Worm (Caenorhabditis elegans): Measurements from ENCODE around the gene dmsr-6.

dmsr-6 gene

DNA sequence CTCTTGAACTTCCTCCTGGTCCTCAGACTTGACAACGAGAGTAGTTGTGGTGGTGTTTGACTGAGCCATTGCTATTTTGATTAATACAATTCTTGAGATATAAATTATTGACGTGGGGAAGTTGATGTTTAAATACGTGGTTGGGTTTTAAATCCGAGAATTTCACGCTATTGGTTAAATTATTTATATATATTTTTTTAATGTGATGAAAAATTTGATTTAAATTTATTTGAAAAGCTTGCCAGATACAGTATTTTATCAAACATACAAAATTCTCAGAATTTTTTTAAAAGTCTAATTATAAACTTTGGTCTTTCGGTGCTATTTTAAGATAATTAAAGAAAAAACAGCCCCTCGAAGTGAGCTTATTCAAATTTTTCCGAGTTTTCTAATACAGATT lies 52.1 kb downstream of the dmsr-6 start, which contains the start of the genes K10H10.7 and K10H10.10:
Gene K10H10.7, minus strand, starts transcription at position 101 of the 400 bp plus-strand sequence.
Gene K10H10.10, plus strand, starts transcription at position 204 of the 400 bp plus-strand sequence.
- TF ChIP-seq ceh-13 (GFP tag; optimal IDR thresholded peaks at IDR 0.05) = no peak
- no peak for TF ChIP-seq ets-7 (tag; optimal IDR thresholded peaks at IDR 0.05)
- no peak for TF ChIP-seq tbx-11 (GFP tag; IDR thresholded peaks at IDR 0.05)
- no peak for TF ChIP-seq ceh-36 (tag; optimal IDR thresholded peaks at IDR 0.05)
- TF ChIP-seq hmg-4 (GFP tag; optimal IDR thresholded peaks at IDR 0.05) = no peak
- no peak for TF ChIP-seq tbx-37 (GFP tag; conservative IDR thresholded peaks at IDR 0.05)
- TF ChIP-seq hmbx-1 (tag; optimal IDR thresholded peaks at IDR 0.05) = no peak
- TF ChIP-seq ama-1 (optimal IDR thresholded peaks at IDR 0.05) = no peak
- TF ChIP-seq F13C5.2 (tag; optimal IDR thresholded peaks at IDR 0.05) = no peak
- TF ChIP-seq tra-4 (tag; optimal IDR thresholded peaks at IDR 0.05) = no peak
- TF ChIP-seq scrt-1 (GFP tag; IDR thresholded peaks at IDR 0.05) = no peak
- no peak for TF ChIP-seq sea-1 (GFP tag; conservative IDR thresholded peaks at IDR 0.05)

ce11 chrII:14510162-14510561 lies 54.7 kb downstream of the dmsr-6 start:
- TF ChIP-seq aly-1 (tag; optimal IDR thresholded peaks at IDR 0.05) = no peak
- TF ChIP-seq F13C5.2 (tag; optimal IDR thresholded peaks at IDR 0.05) = no peak
- TF ChIP-seq hnd-1 (tag; optimal IDR thresholded peaks at IDR 0.05) = no peak
- no peak for TF ChIP-seq tra-4 (tag; optimal IDR thresholded peaks at IDR 0.05)
- no peak for TF ChIP-seq flt-1 (GFP tag; IDR thresholded peaks at IDR 0.05)
- TF ChIP-seq hmbx-1 (tag; optimal IDR thresholded peaks at IDR 0.05) = no peak

DNA sequence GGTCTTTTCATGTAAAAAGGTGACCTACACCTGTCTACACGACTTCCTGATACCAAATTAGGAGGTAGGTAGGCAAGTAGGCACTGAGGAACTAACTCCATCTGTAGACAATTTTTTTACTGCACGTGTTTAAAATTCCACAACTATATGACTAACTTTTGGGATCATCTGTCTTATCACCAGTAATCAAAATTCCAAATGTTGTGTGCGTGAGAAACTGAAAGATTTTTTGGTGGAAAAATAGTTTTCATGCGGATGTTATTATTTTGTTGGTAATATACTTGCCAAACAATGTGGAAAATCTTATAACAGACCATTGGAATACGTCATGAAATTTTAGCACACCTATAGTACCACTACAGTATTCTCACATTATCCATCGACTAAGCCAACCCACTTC lies 55.8 kb downstream of the dmsr-6 start, which contains the start of gene K10H10.13:
Gene K10H10.13, minus strand, starts transcription at position 101 of the 400 bp plus-strand sequence.
- no peak for TF ChIP-seq aly-1 (tag; optimal IDR thresholded peaks at IDR 0.05)
- TF ChIP-seq tbx-37 (GFP tag; conservative IDR thresholded peaks at IDR 0.05) = no peak
- no peak for TF ChIP-seq flt-1 (GFP tag; IDR thresholded peaks at IDR 0.05)
- TF ChIP-seq tra-4 (tag; optimal IDR thresholded peaks at IDR 0.05) = no peak
- TF ChIP-seq B0310.2 (tag; optimal IDR thresholded peaks at IDR 0.05) = no peak
- TF ChIP-seq scrt-1 (GFP tag; IDR thresholded peaks at IDR 0.05) = no peak
- TF ChIP-seq F13C5.2 (tag; optimal IDR thresholded peaks at IDR 0.05) = no peak
- TF ChIP-seq tbx-11 (GFP tag; IDR thresholded peaks at IDR 0.05) = no peak
- no peak for TF ChIP-seq hnd-1 (tag; optimal IDR thresholded peaks at IDR 0.05)
- no peak for TF ChIP-seq sea-1 (GFP tag; conservative IDR thresholded peaks at IDR 0.05)
- no peak for TF ChIP-seq hmbx-1 (tag; optimal IDR thresholded peaks at IDR 0.05)
- no peak for TF ChIP-seq ets-7 (tag; optimal IDR thresholded peaks at IDR 0.05)
- TF ChIP-seq ama-1 (optimal IDR thresholded peaks at IDR 0.05) = no peak
- no peak for TF ChIP-seq pes-1 (GFP tag; IDR thresholded peaks at IDR 0.05)
- TF ChIP-seq hmg-4 (GFP tag; optimal IDR thresholded peaks at IDR 0.05) = no peak
- TF ChIP-seq ceh-13 (GFP tag; optimal IDR thresholded peaks at IDR 0.05) = no peak
- no peak for TF ChIP-seq ceh-36 (tag; optimal IDR thresholded peaks at IDR 0.05)

Measured in whole organism, early embryonic.